Fruit fly (Drosophila melanogaster) whole organism, wandering third instar larva: ENCODE results near the gene SmD1.

Source experiments
- Abd-B ChIP-seq: fragments of >200 bp; optimal IDR thresholded peaks from 2 replicates; lab custom pipeline; 2017; ENCODE audit warnings: missing biosample characterization, missing genetic modification characterization
- CG32264 ChIP-seq: fragments of 200-800 bp; sonication (Bioruptor generic); optimal IDR thresholded peaks from 2 replicates; lab custom pipeline; 2016; ENCODE audit warnings: missing biosample characterization, missing genetic modification characterization
- CG9705 ChIP-seq: fragments of 200-800 bp; sonication (Bioruptor generic); optimal IDR thresholded peaks from 2 replicates; lab custom pipeline; 2018; ENCODE audit warnings: missing biosample characterization, mild to moderate bottlenecking, missing genetic modification characterization
- CrebA ChIP-seq: fragments of 200-800 bp; sonication (Bioruptor generic); optimal IDR thresholded peaks from 2 replicates; lab custom pipeline; 2016; ENCODE audit warnings: missing biosample characterization, mild to moderate bottlenecking, missing genetic modification characterization, borderline replicate concordance
- Dfd ChIP-seq: fragments of >200 bp; optimal IDR thresholded peaks from 2 replicates; lab custom pipeline; 2017; ENCODE audit warnings: missing biosample characterization, missing genetic modification characterization
- GATAd ChIP-seq: sonication (Bioruptor generic); optimal IDR thresholded peaks from 2 replicates; lab custom pipeline; 2016; ENCODE audit warnings: missing biosample characterization, missing genetic modification characterization
- HLH106 ChIP-seq: fragments of 200-800 bp; optimal IDR thresholded peaks from 3 replicates; lab custom pipeline; 2019; ENCODE audit warnings: missing biosample characterization, mild to moderate bottlenecking, missing genetic modification characterization, moderate library complexity
- Hnf4 ChIP-seq: fragments of 200-800 bp; sonication (Bioruptor generic); optimal IDR thresholded peaks from 2 replicates; lab custom pipeline; 2016; ENCODE audit warnings: missing biosample characterization, mild to moderate bottlenecking, missing genetic modification characterization
- Hr83 ChIP-seq: fragments of 200-300 bp; sonication (Bioruptor generic); optimal IDR thresholded peaks from 2 replicates; lab custom pipeline; 2016; ENCODE audit warnings: missing biosample characterization, mild to moderate bottlenecking, missing genetic modification characterization, moderate library complexity; ENCODE audit not compliant: poor library complexity, severe bottlenecking
- Jra ChIP-seq: sonication (Bioruptor generic); optimal IDR thresholded peaks from 2 replicates; lab custom pipeline; 2016; ENCODE audit warnings: missing biosample characterization, missing genetic modification characterization
- Mio ChIP-seq: sonication (Bioruptor generic); optimal IDR thresholded peaks from 2 replicates; lab custom pipeline; 2016; ENCODE audit warnings: missing biosample characterization, missing genetic modification characterization
- Myc ChIP-seq: fragments of >200 bp; optimal IDR thresholded peaks from 2 replicates; lab custom pipeline; 2017
- N ChIP-seq: fragments of >200 bp; optimal IDR thresholded peaks from 2 replicates; lab custom pipeline; 2018; ENCODE audit warnings: missing biosample characterization, missing external identifiers, missing genetic modification characterization
- OdsH ChIP-seq: fragments of 200-800 bp; sonication (Bioruptor generic); optimal IDR thresholded peaks from 2 replicates; lab custom pipeline; 2016; ENCODE audit warnings: missing biosample characterization, mild to moderate bottlenecking, missing genetic modification characterization
- Sp1 ChIP-seq: fragments of 200-800 bp; sonication (Bioruptor generic); optimal IDR thresholded peaks from 3 replicates; lab custom pipeline; 2019; ENCODE audit warnings: missing biosample characterization, mild to moderate bottlenecking, missing genetic modification characterization, moderate library complexity
- Vsx2 ChIP-seq: fragments of 200-300, 225-300 bp; sonication (Bioruptor generic); optimal IDR thresholded peaks from 2 replicates; lab custom pipeline; 2018; ENCODE audit warnings: missing biosample characterization, missing genetic modification characterization; ENCODE audit not compliant: partially characterized antibody
- br ChIP-seq: fragments of 200-800 bp; sonication (Bioruptor generic); optimal IDR thresholded peaks from 2 replicates; lab custom pipeline; 2016; ENCODE audit warnings: missing biosample characterization, missing genetic modification characterization
- brk ChIP-seq: fragments of 200-800 bp; sonication (Bioruptor generic); optimal IDR thresholded peaks from 2 replicates; lab custom pipeline; 2016; ENCODE audit warnings: missing biosample characterization, mild to moderate bottlenecking, missing genetic modification characterization
- dl ChIP-seq, 2 experiments: fragments of 175-275, 200-275 bp in 1 of 2; fragments of 200-275 bp in 1 of 2; sonication (Bioruptor generic); optimal IDR thresholded peaks; lab custom pipeline; 2018; ENCODE audit warnings: mild to moderate bottlenecking in 2 of 2, missing biosample characterization in 2 of 2, missing genetic modification characterization in 2 of 2, moderate library complexity in 2 of 2; ENCODE audit not compliant: partially characterized antibody in 2 of 2, insufficient read depth in 1 of 2
- dmrt93B ChIP-seq: fragments of 200-800 bp; sonication (Bioruptor generic); optimal IDR thresholded peaks from 2 replicates; lab custom pipeline; 2018; ENCODE audit warnings: missing biosample characterization, mild to moderate bottlenecking, missing genetic modification characterization
- dsf ChIP-seq: sonication (Bioruptor generic); optimal IDR thresholded peaks from 2 replicates; lab custom pipeline; 2016; ENCODE audit warnings: missing biosample characterization, missing genetic modification characterization, borderline replicate concordance
- ey ChIP-seq: fragments of 200-800 bp; sonication (Bioruptor generic); optimal IDR thresholded peaks from 2 replicates; lab custom pipeline; 2016; ENCODE audit warnings: missing biosample characterization, missing genetic modification characterization
- foxo ChIP-seq, 2 experiments: fragments of 200-800 bp; sonication (Bioruptor generic); optimal IDR thresholded peaks; 2 replicates in 1 of 2; 3 replicates in 1 of 2; lab custom pipeline; 2016 to 2017; ENCODE audit warnings: missing biosample characterization in 2 of 2, missing genetic modification characterization in 2 of 2
- fru ChIP-seq: fragments of 200-800 bp; sonication (Bioruptor generic); optimal IDR thresholded peaks from 3 replicates; lab custom pipeline; 2016; ENCODE audit warnings: missing biosample characterization, mild to moderate bottlenecking, missing genetic modification characterization
- lola ChIP-seq: fragments of >200 bp; optimal IDR thresholded peaks from 2 replicates; lab custom pipeline; 2017; ENCODE audit warnings: missing biosample characterization, missing genetic modification characterization
- pan ChIP-seq: fragments of >200 bp; optimal IDR thresholded peaks from 2 replicates; lab custom pipeline; 2017
- psq ChIP-seq: fragments of 200-800 bp; sonication (Bioruptor generic); optimal IDR thresholded peaks from 3 replicates; lab custom pipeline; 2017; ENCODE audit warnings: missing biosample characterization, mild to moderate bottlenecking, missing genetic modification characterization, moderate library complexity
- rgr ChIP-seq: fragments of 200-800 bp; sonication (Bioruptor generic); optimal IDR thresholded peaks from 3 replicates; lab custom pipeline; 2016; ENCODE audit warnings: missing biosample characterization, mild to moderate bottlenecking, missing genetic modification characterization
- sage ChIP-seq: fragments of 200-800 bp; sonication (Bioruptor generic); optimal IDR thresholded peaks from 2 replicates; lab custom pipeline; 2016; ENCODE audit warnings: missing biosample characterization, mild to moderate bottlenecking, missing genetic modification characterization
- sv ChIP-seq: fragments of 200-800 bp; sonication (Bioruptor generic); optimal IDR thresholded peaks from 3 replicates; lab custom pipeline; 2016; ENCODE audit warnings: missing biosample characterization, missing genetic modification characterization
- tai ChIP-seq: sonication (Bioruptor generic); optimal IDR thresholded peaks from 2 replicates; lab custom pipeline; 2016; ENCODE audit warnings: missing biosample characterization, missing genetic modification characterization
- usp ChIP-seq: fragments of >200 bp; optimal IDR thresholded peaks from 2 replicates; lab custom pipeline; 2017; ENCODE audit warnings: missing biosample characterization, missing genetic modification characterization
- woc ChIP-seq: sonication (Bioruptor generic); optimal IDR thresholded peaks from 2 replicates; lab custom pipeline; 2016; ENCODE audit warnings: missing biosample characterization, mild to moderate bottlenecking, missing genetic modification characterization

SmD1 gene

DNA sequence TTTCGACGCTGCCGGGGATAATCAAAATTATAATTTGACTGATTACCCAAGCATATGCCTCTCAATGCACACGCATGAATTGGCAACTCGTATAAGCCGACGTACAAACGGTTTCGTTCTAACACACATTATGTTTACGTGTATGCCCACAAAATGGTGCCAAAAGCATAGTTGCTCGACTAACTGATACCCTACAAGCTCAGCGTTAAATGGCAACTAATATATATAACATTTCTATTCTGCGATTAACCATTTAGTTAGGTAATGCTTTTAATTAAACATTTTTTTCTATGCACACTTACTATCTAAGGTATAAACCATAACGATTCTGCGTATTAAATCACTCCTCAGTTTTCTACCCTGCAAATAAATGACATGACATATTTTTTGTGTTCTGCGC lies 13.7 kb downstream of the SmD1 start:
- TF ChIP-seq dl (GFP tag; optimal IDR thresholded peaks at IDR 0.05; lab: Kevin White, UChicago; ENCODE audit: insufficient read depth in 1 of 2, partially characterized antibody in 2 of 2) (no peak), CG32264 (GFP tag; lab: Kevin White, UChicago) (no peak), OdsH (GFP tag; lab: Kevin White, UChicago) (no peak), Myc (no peak), CG9705 (GFP tag; lab: Kevin White, UChicago) (no peak), Sp1 (GFP tag; lab: Kevin White, UChicago) (no peak), GATAd (no peak), Hnf4 (no peak), tai (GFP tag; lab: Kevin White, UChicago) (no peak), Hr83 (no peak), sv (GFP tag; lab: Kevin White, UChicago) (no peak), usp (GFP tag; lab: Kevin White, UChicago) (no peak)

dm6 chr3L:12717621-12718020 lies 16.8 kb downstream of the SmD1 start:
- TF ChIP-seq Sp1 (GFP tag; lab: Kevin White, UChicago): no peak
- TF ChIP-seq dsf (GFP tag; lab: Kevin White, UChicago): no peak
- no peak for TF ChIP-seq Abd-B (GFP tag; lab: Kevin White, UChicago)
- no peak for TF ChIP-seq fru (GFP tag; lab: Kevin White, UChicago)
- TF ChIP-seq foxo (GFP tag; optimal IDR thresholded peaks at IDR 0.05; lab: Kevin White, UChicago): no peak
- TF ChIP-seq dmrt93B: no peak
- TF ChIP-seq Hnf4: no peak
- TF ChIP-seq sage (GFP tag; lab: Kevin White, UChicago): no peak
- TF ChIP-seq CrebA (GFP tag; lab: Kevin White, UChicago): no peak
- no peak for TF ChIP-seq HLH106 (tag; lab: Kevin White, UChicago)
- TF ChIP-seq ey (GFP tag; lab: Kevin White, UChicago): no peak
- TF ChIP-seq tai (GFP tag; lab: Kevin White, UChicago): no peak
- no peak for TF ChIP-seq Myc
- TF ChIP-seq N (GFP tag; lab: Kevin White, UChicago): no peak

dm6 chr3L:12716661-12717060 lies 17.8 kb downstream of the SmD1 start:
- TF ChIP-seq HLH106 (tag; lab: Kevin White, UChicago): no peak
- no peak for TF ChIP-seq Abd-B (GFP tag; lab: Kevin White, UChicago)
- TF ChIP-seq pan (lab: Kevin White, UChicago): no peak
- no peak for TF ChIP-seq tai (GFP tag; lab: Kevin White, UChicago)
- no peak for TF ChIP-seq dmrt93B
- no peak for TF ChIP-seq brk (GFP tag; lab: Kevin White, UChicago)
- no peak for TF ChIP-seq Jra (GFP tag; lab: Kevin White, UChicago)
- no peak for TF ChIP-seq GATAd
- no peak for TF ChIP-seq sv (GFP tag; lab: Kevin White, UChicago)
- TF ChIP-seq rgr (GFP tag; lab: Kevin White, UChicago): no peak
- TF ChIP-seq br (GFP tag; lab: Kevin White, UChicago): no peak
- TF ChIP-seq sage (GFP tag; lab: Kevin White, UChicago): no peak
- no peak for TF ChIP-seq psq (GFP tag; lab: Kevin White, UChicago)
- TF ChIP-seq Myc: no peak
- TF ChIP-seq foxo (GFP tag; optimal IDR thresholded peaks at IDR 0.05; lab: Kevin White, UChicago): no peak
- TF ChIP-seq Mio (GFP tag; lab: Kevin White, UChicago): no peak
- no peak for TF ChIP-seq dsf (GFP tag; lab: Kevin White, UChicago)
- TF ChIP-seq woc (GFP tag; lab: Kevin White, UChicago): no peak

dm6 chr3L:12714588-12715196 lies 19.7 kb downstream of the SmD1 start:
- TF ChIP-seq pan (lab: Kevin White, UChicago) (no peak), Dfd (GFP tag; lab: Kevin White, UChicago) (no peak), Vsx2 (no peak), N (GFP tag; lab: Kevin White, UChicago) (no peak), lola (GFP tag; lab: Kevin White, UChicago) (no peak), tai (GFP tag; lab: Kevin White, UChicago) (no peak), dl (GFP tag; optimal IDR thresholded peaks at IDR 0.05; lab: Kevin White, UChicago; ENCODE audit: insufficient read depth in 1 of 2, partially characterized antibody in 2 of 2) (no peak)
- TF ChIP-seq, all 38 proteins: peak for 0
